Fruit fly (Drosophila melanogaster) whole organism, prepupa: Measurements from ENCODE around the gene Cortactin.

Experiments used
- CG1621 ChIP-seq: fragments of 200-800 bp; sonication (Bioruptor generic); optimal IDR thresholded peaks from 3 replicates; lab custom pipeline; 2018; ENCODE audit warnings: missing biosample characterization, mild to moderate bottlenecking, missing genetic modification characterization
- CG16779 ChIP-seq: fragments of 200-800 bp; sonication (Bioruptor generic); optimal IDR thresholded peaks from 3 replicates; lab custom pipeline; 2017; ENCODE audit warnings: missing biosample characterization, mild to moderate bottlenecking, missing genetic modification characterization
- CG6792 ChIP-seq: fragments of 200-800 bp; sonication (Bioruptor generic); optimal IDR thresholded peaks from 3 replicates; lab custom pipeline; 2016; ENCODE audit warnings: missing biosample characterization, missing genetic modification characterization
- Hr38 ChIP-seq: sonication (Bioruptor generic); optimal IDR thresholded peaks from 2 replicates; lab custom pipeline; 2016; ENCODE audit warnings: missing biosample characterization, missing genetic modification characterization
- OdsH ChIP-seq: fragments of 200-800 bp; sonication (Bioruptor generic); optimal IDR thresholded peaks from 3 replicates; lab custom pipeline; 2016; ENCODE audit warnings: missing biosample characterization, missing genetic modification characterization
- Sox102F ChIP-seq: fragments of 200-800 bp; sonication (Bioruptor generic); optimal IDR thresholded peaks from 2 replicates; lab custom pipeline; 2016; ENCODE audit warnings: missing biosample characterization, mild to moderate bottlenecking, missing genetic modification characterization
- acj6 ChIP-seq: fragments of 200-800 bp; sonication (Bioruptor generic); optimal IDR thresholded peaks from 3 replicates; lab custom pipeline; 2016; ENCODE audit warnings: missing biosample characterization, missing genetic modification characterization
- dsx ChIP-seq: fragments of 200-800 bp; optimal IDR thresholded peaks from 3 replicates; lab custom pipeline; 2019; ENCODE audit warnings: missing biosample characterization, mild to moderate bottlenecking, missing genetic modification characterization, moderate library complexity; ENCODE audit not compliant: poor library complexity, severe bottlenecking
- eg ChIP-seq: fragments of 200-800 bp; sonication (Bioruptor generic); IDR thresholded peaks from 3 replicates; pipeline ENCODE4 v1.3.6; 2022; ENCODE audit warnings: missing biosample characterization, missing genetic modification characterization
- lz ChIP-seq: fragments of 200-800 bp; sonication (Bioruptor generic); optimal IDR thresholded peaks from 3 replicates; lab custom pipeline; 2016; ENCODE audit warnings: missing biosample characterization, missing genetic modification characterization
- pdm3 ChIP-seq: fragments of 200-800 bp; sonication (Bioruptor generic); optimal IDR thresholded peaks from 3 replicates; lab custom pipeline; 2016; ENCODE audit warnings: missing biosample characterization, missing genetic modification characterization
- spab ChIP-seq: fragments of 200-800 bp; sonication (Bioruptor generic); optimal IDR thresholded peaks from 2 replicates; lab custom pipeline; 2017; ENCODE audit warnings: missing biosample characterization, mild to moderate bottlenecking, missing genetic modification characterization, missing genetic modification reagents
- svp ChIP-seq: fragments of 200-800 bp; sonication (Bioruptor generic); peaks from one replicate; lab custom pipeline; 2016; ENCODE audit warnings: missing biosample characterization, missing genetic modification characterization

dm6 chr3R:21092829-21093228 lies 28.6 kb upstream of the Cortactin start:
- TF ChIP-seq OdsH (GFP tag; lab: Kevin White, UChicago) (no peak), acj6 (GFP tag; lab: Kevin White, UChicago) (no peak), spab (no peak), CG1621 (no peak), lz (no peak), Sox102F (no peak), svp (no peak), pdm3 (GFP tag; lab: Kevin White, UChicago) (no peak), CG6792 (GFP tag; lab: Kevin White, UChicago) (no peak), CG16779 (no peak), dsx (GFP tag; lab: Kevin White, UChicago) (no peak), Hr38 (GFP tag; lab: Kevin White, UChicago) (no peak), eg (GFP tag; lab: Robert Waterston, UW) (no peak)
